Worm (Caenorhabditis elegans): ENCODE data around the gene mtpn-1.

Gene mtpn-1

DNA sequence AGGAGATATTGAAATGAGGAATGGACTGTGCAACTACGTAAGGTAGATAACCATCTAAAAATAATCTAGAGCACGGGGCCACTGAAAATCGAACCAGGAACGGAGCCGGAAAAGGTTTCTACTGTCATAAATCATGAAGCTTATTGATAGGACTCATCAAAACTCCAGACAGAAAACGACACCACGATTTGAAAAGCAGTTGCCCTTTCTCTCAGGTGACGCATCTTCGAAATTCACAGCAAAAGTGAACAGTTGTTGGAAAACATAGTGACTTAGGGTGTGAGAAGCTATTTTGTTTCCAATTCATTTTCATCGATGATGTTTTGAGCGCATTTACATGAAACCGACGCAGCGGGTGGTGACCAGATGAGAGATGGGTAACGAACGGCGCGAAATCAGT, 45.0 kb downstream of the mtpn-1 start:
- TF ChIP-seq fkh-2 (tag; optimal IDR thresholded peaks at IDR 0.05), result no peak
- TF ChIP-seq jun-1 (tag; optimal IDR thresholded peaks at IDR 0.05), result no peak
- no peak for TF ChIP-seq mml-1 (tag; optimal IDR thresholded peaks at IDR 0.05)
- no peak for TF ChIP-seq lsy-12 (tag; optimal IDR thresholded peaks at IDR 0.05)
- TF ChIP-seq elt-2 (tag; optimal IDR thresholded peaks at IDR 0.05), result no peak

DNA sequence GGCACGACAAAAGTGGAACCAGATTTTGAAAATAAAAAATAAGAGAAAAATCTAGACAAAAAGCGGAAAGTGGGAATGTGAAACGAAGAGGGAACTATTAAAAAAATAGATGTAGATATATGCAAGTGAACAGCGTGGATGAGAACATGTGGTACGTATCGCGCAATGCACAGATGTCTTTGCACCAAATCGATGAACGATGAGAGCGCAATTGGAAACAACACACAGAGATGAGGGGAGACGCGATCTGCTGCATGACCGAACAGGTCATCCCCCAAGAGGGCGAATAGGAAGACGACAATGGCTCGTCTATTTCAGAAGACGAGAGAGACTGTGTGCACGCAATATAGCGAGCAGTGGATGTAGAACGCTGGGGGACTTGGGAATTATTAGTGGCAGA, 45.4 kb downstream of the mtpn-1 start:
- no peak for TF ChIP-seq nfya-1 (tag; optimal IDR thresholded peaks at IDR 0.05; ENCODE audit: insufficient read depth)
- no peak for TF ChIP-seq jun-1 (tag; optimal IDR thresholded peaks at IDR 0.05)
- no peak for TF ChIP-seq lin-39 (tag; optimal IDR thresholded peaks at IDR 0.05)

DNA sequence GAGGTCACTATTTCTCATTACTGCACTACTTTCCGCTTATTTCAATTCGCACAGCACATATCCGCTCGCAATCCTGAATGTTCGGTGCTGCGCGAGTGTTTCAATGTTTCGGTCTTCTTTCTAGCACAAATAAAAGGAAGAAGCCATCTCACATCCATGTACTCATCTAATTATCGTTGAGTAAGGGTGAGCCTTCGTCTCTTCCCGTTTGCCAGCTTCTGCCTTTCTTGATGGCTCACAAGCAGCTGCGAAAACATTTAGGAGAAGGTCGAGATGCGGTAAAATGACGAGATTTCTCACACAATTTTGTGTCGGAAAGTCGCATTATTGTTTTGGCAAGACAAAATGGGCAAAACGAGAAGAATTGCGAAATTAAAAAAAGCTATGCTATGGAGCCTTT, 47.6 kb downstream of the mtpn-1 start:
- TF ChIP-seq unc-39 (tag; optimal IDR thresholded peaks at IDR 0.05), result no peak
- TF ChIP-seq pha-4 (tag; optimal IDR thresholded peaks at IDR 0.05), result no peak
- no peak for TF ChIP-seq skn-1 (tag; optimal IDR thresholded peaks at IDR 0.05)
- TF ChIP-seq nhr-76 (tag; optimal IDR thresholded peaks at IDR 0.05), result no peak
- TF ChIP-seq nhr-43 (tag; optimal IDR thresholded peaks at IDR 0.05; ENCODE audit: poor library complexity, severe bottlenecking), result no peak
- TF ChIP-seq ztf-11 (tag; optimal IDR thresholded peaks at IDR 0.05), result no peak
- TF ChIP-seq daf-12 (tag; optimal IDR thresholded peaks at IDR 0.05), result no peak
- no peak for TF ChIP-seq ceh-9 (tag; optimal IDR thresholded peaks at IDR 0.05)
- TF ChIP-seq lin-15B (tag; optimal IDR thresholded peaks at IDR 0.05), result no peak
- no peak for TF ChIP-seq egl-5 (tag; optimal IDR thresholded peaks at IDR 0.05)
- TF ChIP-seq ztf-4 (tag; optimal IDR thresholded peaks at IDR 0.05), result no peak
- no peak for TF ChIP-seq elt-2 (tag; optimal IDR thresholded peaks at IDR 0.05)
- TF ChIP-seq jun-1 (tag; optimal IDR thresholded peaks at IDR 0.05), result no peak
- TF ChIP-seq nhr-12 (tag; optimal IDR thresholded peaks at IDR 0.05), result no peak
- TF ChIP-seq nhr-77 (tag; optimal IDR thresholded peaks at IDR 0.05), result no peak
- no peak for TF ChIP-seq snpc-4 (tag; optimal IDR thresholded peaks at IDR 0.05)
- no peak for TF ChIP-seq ceh-82 (tag; optimal IDR thresholded peaks at IDR 0.05)
- no peak for TF ChIP-seq nfya-1 (tag; optimal IDR thresholded peaks at IDR 0.05; ENCODE audit: insufficient read depth)

DNA sequence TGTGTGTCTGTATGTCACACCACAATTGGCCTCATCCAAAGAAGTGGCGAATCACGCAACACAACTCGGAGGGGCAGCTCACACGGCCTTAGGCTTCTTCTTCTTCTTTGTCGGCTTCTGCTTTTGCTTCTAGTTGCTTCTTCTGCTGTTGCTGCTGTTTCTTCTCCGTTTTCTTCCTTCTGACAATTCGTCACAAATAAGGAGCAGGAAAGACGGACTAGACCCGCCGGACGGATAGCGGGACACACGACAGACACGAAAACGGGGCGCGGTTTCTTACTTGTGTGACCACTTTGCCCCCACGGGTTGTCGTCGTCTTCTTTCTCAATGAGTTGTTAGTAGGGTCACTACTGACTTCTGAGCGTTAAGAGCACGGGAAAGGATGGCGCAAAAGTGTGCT, 48.9 kb downstream of the mtpn-1 start:
- no peak for TF ChIP-seq elt-3 (tag; optimal IDR thresholded peaks at IDR 0.05)
- TF ChIP-seq fkh-10 (GFP tag; optimal IDR thresholded peaks at IDR 0.05), result peak; percentile 71
- TF ChIP-seq nhr-76 (tag; optimal IDR thresholded peaks at IDR 0.05), result no peak
- TF ChIP-seq ceh-16 (tag; optimal IDR thresholded peaks at IDR 0.05), result no peak

DNA sequence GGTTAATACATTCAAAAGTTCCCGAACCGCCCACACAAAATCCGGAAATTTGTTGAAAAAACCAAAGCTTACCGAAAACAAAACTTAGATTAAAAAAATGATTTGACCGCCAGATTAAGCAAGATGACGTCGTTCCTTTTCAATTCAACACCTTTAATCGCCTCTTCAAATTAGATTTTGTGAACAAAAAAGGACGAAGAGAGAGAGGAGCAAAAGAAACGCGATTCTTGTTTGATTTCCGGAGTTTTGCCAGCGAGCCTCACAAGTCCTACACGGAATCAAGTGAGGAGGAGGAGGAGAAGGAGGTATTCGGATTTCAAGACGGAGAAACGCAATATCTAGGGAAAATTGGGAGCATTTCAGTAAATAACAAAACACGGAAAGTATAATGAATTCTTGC, 50.2 kb downstream of the mtpn-1 start:
- TF ChIP-seq elt-1 (tag; optimal IDR thresholded peaks at IDR 0.05) (no peak), fkh-10 (GFP tag; optimal IDR thresholded peaks at IDR 0.05) (peak; percentile 76)

Data from whole organism, L3 larva.